Fruit fly (Drosophila melanogaster) whole organism, adult: Measurements from ENCODE around the gene Adgf-B.

Source experiments
- CG11617 ChIP-seq: fragments of 200-800 bp; sonication (Bioruptor generic); optimal IDR thresholded peaks from 2 replicates; lab custom pipeline; 2017; ENCODE audit warnings: mild to moderate bottlenecking, missing biosample characterization, missing genetic modification reagents, missing genetic modification characterization
- CG12768 ChIP-seq: fragments of 200-800 bp; sonication (Bioruptor generic); optimal IDR thresholded peaks from 2 replicates; lab custom pipeline; 2017; ENCODE audit warnings: missing biosample characterization, missing genetic modification characterization, mild to moderate bottlenecking, moderate library complexity, missing genetic modification reagents
- CG14711 ChIP-seq: fragments of 200-800 bp; sonication (Bioruptor generic); optimal IDR thresholded peaks from 2 replicates; lab custom pipeline; 2018; ENCODE audit warnings: missing biosample characterization, mild to moderate bottlenecking, missing genetic modification characterization, moderate library complexity
- CG1620 ChIP-seq: fragments of 200-800 bp; sonication (Bioruptor generic); optimal IDR thresholded peaks from 2 replicates; lab custom pipeline; 2016; ENCODE audit warnings: missing biosample characterization, missing genetic modification characterization
- CG5204 ChIP-seq: fragments of 200-800 bp; sonication (Bioruptor generic); optimal IDR thresholded peaks from 2 replicates; lab custom pipeline; 2016; ENCODE audit warnings: missing biosample characterization, missing genetic modification characterization
- CG7045 ChIP-seq: fragments of 200-800 bp; sonication (Bioruptor generic); optimal IDR thresholded peaks from 2 replicates; lab custom pipeline; 2017; ENCODE audit warnings: missing biosample characterization, mild to moderate bottlenecking, missing genetic modification characterization
- CG7101 ChIP-seq: fragments of 200-800 bp; sonication (Bioruptor generic); optimal IDR thresholded peaks from 2 replicates; lab custom pipeline; 2018; ENCODE audit warnings: missing biosample characterization, mild to moderate bottlenecking, missing genetic modification characterization, moderate library complexity
- Crg-1 ChIP-seq: fragments of 200-800 bp; sonication (Bioruptor generic); optimal IDR thresholded peaks from 2 replicates; lab custom pipeline; 2016; ENCODE audit warnings: missing biosample characterization, missing genetic modification characterization
- Hr96 ChIP-seq: fragments of 200-800 bp; sonication (Bioruptor generic); optimal IDR thresholded peaks from 2 replicates; lab custom pipeline; 2016; ENCODE audit warnings: missing biosample characterization, missing genetic modification characterization
- cnc ChIP-seq, 2 experiments: fragments of >200 bp; optimal IDR thresholded peaks; 2 replicates each; lab custom pipeline; 2017
- kay ChIP-seq: fragments of 200-800 bp; sonication (Bioruptor generic); peaks from one replicate; lab custom pipeline; 2016; ENCODE audit warnings: missing biosample characterization, missing genetic modification characterization, borderline replicate concordance
- ovo ChIP-seq: fragments of 200-800 bp; sonication (Bioruptor generic); optimal IDR thresholded peaks from 2 replicates; lab custom pipeline; 2016; ENCODE audit warnings: missing biosample characterization, missing genetic modification characterization
- pad ChIP-seq: fragments of 200-800 bp; sonication (Bioruptor generic); optimal IDR thresholded peaks from 3 replicates; lab custom pipeline; 2017; ENCODE audit warnings: missing biosample characterization, missing genetic modification characterization, mild to moderate bottlenecking, moderate library complexity, missing genetic modification reagents
- toe ChIP-seq: fragments of 200-800 bp; sonication (Bioruptor generic); optimal IDR thresholded peaks from 2 replicates; lab custom pipeline; 2016; ENCODE audit warnings: missing biosample characterization, missing genetic modification characterization

- TF ChIP-seq CG12768 (GFP tag; lab: Kevin White, UChicago) (no peak), Hr96 (GFP tag; lab: Kevin White, UChicago) (no peak), CG1620 (GFP tag; lab: Kevin White, UChicago) (no peak), ovo (GFP tag; lab: Kevin White, UChicago) (no peak), kay (no peak), CG5204 (GFP tag; lab: Kevin White, UChicago) (no peak), CG7045 (GFP tag; lab: Kevin White, UChicago) (no peak), CG11617 (GFP tag; lab: Kevin White, UChicago) (no peak), pad (GFP tag; lab: Kevin White, UChicago) (no peak), CG7101 (no peak), toe (no peak), Crg-1 (GFP tag; lab: Kevin White, UChicago) (no peak), CG14711 (tag; lab: Kevin White, UChicago) (no peak), cnc (optimal IDR thresholded peaks at IDR 0.05; lab: Kevin White, UChicago) (no peak)
Measured at dm6 chr3L:17763987-17764386, 13.6 kb upstream of the Adgf-B start, which contains the start of the genes Adgf-A and Adgf-A2.
